Worm (Caenorhabditis elegans): ENCODE data around the gene C05D9.4.

C05D9.4 gene

ce11 chrX:1110723-1111122 lies 2.9 kb downstream of the C05D9.4 start:
- TF ChIP-seq lin-32 (GFP tag; optimal IDR thresholded peaks at IDR 0.05) (no peak), ceh-83 (GFP tag; optimal IDR thresholded peaks at IDR 0.05) (no peak), hlh-1 (tag; optimal IDR thresholded peaks at IDR 0.05) (peak; percentile 98), mep-1 (tag; optimal IDR thresholded peaks at IDR 0.05) (no peak), nhr-76 (tag; optimal IDR thresholded peaks at IDR 0.05) (no peak), drap-1 (GFP tag; optimal IDR thresholded peaks at IDR 0.05) (no peak), snpc-4 (tag; optimal IDR thresholded peaks at IDR 0.05) (no peak), unc-120 (tag; optimal IDR thresholded peaks at IDR 0.05; ENCODE audit: poor library complexity, severe bottlenecking) (peak; percentile 48)

- TF ChIP-seq unc-39 (tag; optimal IDR thresholded peaks at IDR 0.05) (no peak), hlh-1 (tag; optimal IDR thresholded peaks at IDR 0.05) (no peak), lsy-2 (tag; optimal IDR thresholded peaks at IDR 0.05) (no peak), tbx-8 (GFP tag; optimal IDR thresholded peaks at IDR 0.05) (no peak), ceh-39 (tag; optimal IDR thresholded peaks at IDR 0.05) (no peak), elt-3 (tag; optimal IDR thresholded peaks at IDR 0.05) (no peak), ceh-83 (GFP tag; optimal IDR thresholded peaks at IDR 0.05) (no peak), nhr-237 (tag; optimal IDR thresholded peaks at IDR 0.05) (no peak), mep-1 (tag; optimal IDR thresholded peaks at IDR 0.05) (no peak), lin-13 (tag; optimal IDR thresholded peaks at IDR 0.05) (no peak), nhr-76 (tag; optimal IDR thresholded peaks at IDR 0.05) (no peak), ham-2 (GFP tag; optimal IDR thresholded peaks at IDR 0.05) (no peak), bed-3 (GFP tag; optimal IDR thresholded peaks at IDR 0.05) (no peak), flh-1 (GFP tag; optimal IDR thresholded peaks at IDR 0.05) (no peak), mls-2 (tag; optimal IDR thresholded peaks at IDR 0.05) (no peak), unc-120 (tag; optimal IDR thresholded peaks at IDR 0.05; ENCODE audit: poor library complexity, severe bottlenecking) (no peak)
Observed at ce11 chrX:1111603-1112002, 3.7 kb downstream of the C05D9.4 start, which contains the start of gene C05D9.3. Gene C05D9.3, plus strand, starts transcription at chrX:1111903.

ce11 chrX:1115207-1115606 lies 7.3 kb downstream of the C05D9.4 start:
- peak; percentile 64 for TF ChIP-seq hlh-1 (tag; optimal IDR thresholded peaks at IDR 0.05)
- no peak for TF ChIP-seq lin-13 (tag; optimal IDR thresholded peaks at IDR 0.05)
- TF ChIP-seq pha-4 (tag; optimal IDR thresholded peaks at IDR 0.05): no peak

- TF ChIP-seq lin-32 (GFP tag; optimal IDR thresholded peaks at IDR 0.05) (no peak), unc-62 (GFP tag; optimal IDR thresholded peaks at IDR 0.05) (no peak), pha-4 (tag; optimal IDR thresholded peaks at IDR 0.05) (no peak), lin-13 (tag; optimal IDR thresholded peaks at IDR 0.05) (no peak), sem-2 (GFP tag; optimal IDR thresholded peaks at IDR 0.05) (no peak), tbx-8 (GFP tag; optimal IDR thresholded peaks at IDR 0.05) (no peak), hlh-1 (tag; optimal IDR thresholded peaks at IDR 0.05) (no peak), ces-1 (GFP tag; optimal IDR thresholded peaks at IDR 0.05) (no peak), cnd-1 (tag; optimal IDR thresholded peaks at IDR 0.05) (no peak), sptf-1 (tag; optimal IDR thresholded peaks at IDR 0.05) (no peak), nhr-2 (tag; optimal IDR thresholded peaks at IDR 0.05) (no peak), snpc-4 (tag; optimal IDR thresholded peaks at IDR 0.05) (no peak)
Observed at ce11 chrX:1117252-1117651, 9.4 kb downstream of the C05D9.4 start.

- TF ChIP-seq pha-4 (tag; optimal IDR thresholded peaks at IDR 0.05): no peak
- TF ChIP-seq lin-32 (GFP tag; optimal IDR thresholded peaks at IDR 0.05): no peak
- no peak for TF ChIP-seq hlh-1 (tag; optimal IDR thresholded peaks at IDR 0.05)
- no peak for TF ChIP-seq bed-3 (GFP tag; optimal IDR thresholded peaks at IDR 0.05)
- no peak for TF ChIP-seq blmp-1 (tag; optimal IDR thresholded peaks at IDR 0.05)
- no peak for TF ChIP-seq ceh-43 (GFP tag; optimal IDR thresholded peaks at IDR 0.05)
- no peak for TF ChIP-seq unc-39 (tag; optimal IDR thresholded peaks at IDR 0.05)
- no peak for TF ChIP-seq ceh-83 (GFP tag; optimal IDR thresholded peaks at IDR 0.05)
Observed at ce11 chrX:1119305-1119704, 11.4 kb downstream of the C05D9.4 start, which contains the start of gene C05D9.7. Gene C05D9.7, minus strand, starts transcription at chrX:1119405.

- TF ChIP-seq cnd-1 (tag; optimal IDR thresholded peaks at IDR 0.05): peak; percentile 23
- TF ChIP-seq ces-1 (GFP tag; optimal IDR thresholded peaks at IDR 0.05): peak; percentile 99
- TF ChIP-seq M03D4.4 (tag; optimal IDR thresholded peaks at IDR 0.05): peak; percentile 32
- TF ChIP-seq mab-5 (tag; optimal IDR thresholded peaks at IDR 0.05): peak; percentile 52
- no peak for TF ChIP-seq bed-3 (GFP tag; optimal IDR thresholded peaks at IDR 0.05)
- peak; percentile 99 for TF ChIP-seq unc-62 (GFP tag; optimal IDR thresholded peaks at IDR 0.05)
- TF ChIP-seq drap-1 (GFP tag; optimal IDR thresholded peaks at IDR 0.05): no peak
- no peak for TF ChIP-seq lsy-2 (tag; optimal IDR thresholded peaks at IDR 0.05)
- TF ChIP-seq unc-120 (tag; optimal IDR thresholded peaks at IDR 0.05; ENCODE audit: poor library complexity, severe bottlenecking): peak; percentile 59
- TF ChIP-seq ztf-11 (tag; optimal IDR thresholded peaks at IDR 0.05): peak; percentile 36
- peak; percentile 5 for TF ChIP-seq mep-1 (tag; optimal IDR thresholded peaks at IDR 0.05)
- peak; percentile 68 for TF ChIP-seq mls-2 (tag; optimal IDR thresholded peaks at IDR 0.05)
- TF ChIP-seq nhr-2 (tag; optimal IDR thresholded peaks at IDR 0.05): peak; percentile 64
- TF ChIP-seq tbx-8 (GFP tag; optimal IDR thresholded peaks at IDR 0.05): no peak
- TF ChIP-seq sptf-1 (tag; optimal IDR thresholded peaks at IDR 0.05): peak; percentile 46
- TF ChIP-seq hlh-1 (tag; optimal IDR thresholded peaks at IDR 0.05): peak; percentile 33
Observed at ce11 chrX:1120326-1120725, 12.5 kb downstream of the C05D9.4 start.

Data from whole organism, mixed stage, embryonic.